Fruit fly (Drosophila melanogaster) whole organism, adult: Measurements from ENCODE around the gene parvin.

Experiments
- CG11617 ChIP-seq: fragments of 200-800 bp; sonication (Bioruptor generic); optimal IDR thresholded peaks from 2 replicates; lab custom pipeline; 2017; ENCODE audit warnings: mild to moderate bottlenecking, missing biosample characterization, missing genetic modification reagents, missing genetic modification characterization
- CG12768 ChIP-seq: fragments of 200-800 bp; sonication (Bioruptor generic); optimal IDR thresholded peaks from 2 replicates; lab custom pipeline; 2017; ENCODE audit warnings: missing biosample characterization, missing genetic modification characterization, mild to moderate bottlenecking, moderate library complexity, missing genetic modification reagents
- CG14711 ChIP-seq: fragments of 200-800 bp; sonication (Bioruptor generic); optimal IDR thresholded peaks from 2 replicates; lab custom pipeline; 2018; ENCODE audit warnings: missing biosample characterization, mild to moderate bottlenecking, missing genetic modification characterization, moderate library complexity
- CG1620 ChIP-seq: fragments of 200-800 bp; sonication (Bioruptor generic); optimal IDR thresholded peaks from 2 replicates; lab custom pipeline; 2016; ENCODE audit warnings: missing biosample characterization, missing genetic modification characterization
- CG33017 ChIP-seq: fragments of 200-800 bp; sonication (Bioruptor generic); optimal IDR thresholded peaks from 2 replicates; lab custom pipeline; 2018; ENCODE audit warnings: missing biosample characterization, mild to moderate bottlenecking, missing genetic modification characterization, moderate library complexity
- CG5204 ChIP-seq: fragments of 200-800 bp; sonication (Bioruptor generic); optimal IDR thresholded peaks from 2 replicates; lab custom pipeline; 2016; ENCODE audit warnings: missing biosample characterization, missing genetic modification characterization
- CG7045 ChIP-seq: fragments of 200-800 bp; sonication (Bioruptor generic); optimal IDR thresholded peaks from 2 replicates; lab custom pipeline; 2017; ENCODE audit warnings: missing biosample characterization, mild to moderate bottlenecking, missing genetic modification characterization
- CG7101 ChIP-seq: fragments of 200-800 bp; sonication (Bioruptor generic); optimal IDR thresholded peaks from 2 replicates; lab custom pipeline; 2018; ENCODE audit warnings: missing biosample characterization, mild to moderate bottlenecking, missing genetic modification characterization, moderate library complexity
- Clk ChIP-seq: fragments of 200-800 bp; sonication (Bioruptor generic); optimal IDR thresholded peaks from 2 replicates; lab custom pipeline; 2017; ENCODE audit warnings: missing biosample characterization, missing genetic modification characterization
- Crg-1 ChIP-seq: fragments of 200-800 bp; sonication (Bioruptor generic); optimal IDR thresholded peaks from 2 replicates; lab custom pipeline; 2016; ENCODE audit warnings: missing biosample characterization, missing genetic modification characterization
- Hr96 ChIP-seq: fragments of 200-800 bp; sonication (Bioruptor generic); optimal IDR thresholded peaks from 2 replicates; lab custom pipeline; 2016; ENCODE audit warnings: missing biosample characterization, missing genetic modification characterization
- Mnt ChIP-seq: fragments of 200-800 bp; sonication (Bioruptor generic); optimal IDR thresholded peaks from 2 replicates; lab custom pipeline; 2016; ENCODE audit warnings: missing biosample characterization, mild to moderate bottlenecking, missing genetic modification characterization
- bab1 ChIP-seq: fragments of 200-800 bp; sonication (Bioruptor generic); optimal IDR thresholded peaks from 3 replicates; lab custom pipeline; 2019; ENCODE audit warnings: missing biosample characterization, mild to moderate bottlenecking, missing genetic modification characterization, moderate library complexity
- cic ChIP-seq: fragments of 200-800 bp; sonication (Bioruptor generic); optimal IDR thresholded peaks from 2 replicates; lab custom pipeline; 2017; ENCODE audit warnings: missing biosample characterization, mild to moderate bottlenecking, missing genetic modification characterization, moderate library complexity
- cnc ChIP-seq, 2 experiments: fragments of >200 bp; optimal IDR thresholded peaks; 2 replicates each; lab custom pipeline; 2017
- kay ChIP-seq: fragments of 200-800 bp; sonication (Bioruptor generic); peaks from one replicate; lab custom pipeline; 2016; ENCODE audit warnings: missing biosample characterization, missing genetic modification characterization, borderline replicate concordance
- ovo ChIP-seq: fragments of 200-800 bp; sonication (Bioruptor generic); optimal IDR thresholded peaks from 2 replicates; lab custom pipeline; 2016; ENCODE audit warnings: missing biosample characterization, missing genetic modification characterization
- pad ChIP-seq: fragments of 200-800 bp; sonication (Bioruptor generic); optimal IDR thresholded peaks from 3 replicates; lab custom pipeline; 2017; ENCODE audit warnings: missing biosample characterization, missing genetic modification characterization, mild to moderate bottlenecking, moderate library complexity, missing genetic modification reagents
- tj ChIP-seq: fragments of 200-800 bp; sonication (Bioruptor generic); optimal IDR thresholded peaks from 3 replicates; lab custom pipeline; 2017; ENCODE audit warnings: missing biosample characterization, mild to moderate bottlenecking, missing genetic modification characterization, moderate library complexity
- toe ChIP-seq: fragments of 200-800 bp; sonication (Bioruptor generic); optimal IDR thresholded peaks from 2 replicates; lab custom pipeline; 2016; ENCODE audit warnings: missing biosample characterization, missing genetic modification characterization

Gene parvin

DNA sequence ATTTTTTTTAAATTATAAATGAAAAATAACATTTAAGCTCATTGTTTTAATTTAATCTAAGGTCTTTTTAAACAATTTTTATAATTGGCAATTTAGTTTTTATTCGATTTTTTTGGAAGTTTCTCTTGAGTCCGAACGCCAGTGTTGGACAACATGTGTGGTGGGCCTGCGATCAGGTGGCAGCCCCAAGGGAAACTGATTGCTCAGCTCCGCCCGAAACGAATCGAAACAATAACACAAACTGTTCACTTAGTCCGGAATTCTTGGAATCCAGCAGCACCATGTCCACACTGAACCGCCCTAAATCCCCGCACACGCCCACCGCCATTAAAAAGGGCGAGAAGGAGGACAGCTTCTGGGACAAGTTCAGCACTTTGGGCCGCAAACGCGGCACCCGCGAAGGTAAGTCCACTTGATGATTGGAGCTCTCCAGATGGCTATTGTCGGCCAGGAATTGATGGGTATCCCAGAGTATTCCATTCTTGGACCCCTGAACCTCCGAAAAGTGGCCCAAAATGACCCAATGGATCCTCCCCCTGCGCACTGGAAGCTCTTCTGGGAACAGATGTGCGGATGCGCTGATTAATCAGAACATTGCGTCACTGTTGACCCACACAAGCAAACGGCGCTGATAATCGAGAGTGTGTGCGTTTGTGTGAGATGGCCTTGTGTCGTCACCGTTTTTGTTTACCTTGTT lies at the start of gene parvin:
Gene parvin (plus strand): TSS at position 134 of the 697 bp plus-strand sequence.
- TF ChIP-seq pad (GFP tag; lab: Kevin White, UChicago) (no peak), Hr96 (no peak), CG14711 (tag; lab: Kevin White, UChicago) (no peak), CG5204 (GFP tag; lab: Kevin White, UChicago) (no peak), CG1620 (no peak), CG7101 (tag; lab: Kevin White, UChicago) (peak; percentile 27), tj (GFP tag; lab: Kevin White, UChicago) (peak; percentile 86), Mnt (GFP tag; lab: Kevin White, UChicago) (no peak), ovo (GFP tag; lab: Kevin White, UChicago) (no peak), toe (no peak), CG33017 (no peak)

DNA sequence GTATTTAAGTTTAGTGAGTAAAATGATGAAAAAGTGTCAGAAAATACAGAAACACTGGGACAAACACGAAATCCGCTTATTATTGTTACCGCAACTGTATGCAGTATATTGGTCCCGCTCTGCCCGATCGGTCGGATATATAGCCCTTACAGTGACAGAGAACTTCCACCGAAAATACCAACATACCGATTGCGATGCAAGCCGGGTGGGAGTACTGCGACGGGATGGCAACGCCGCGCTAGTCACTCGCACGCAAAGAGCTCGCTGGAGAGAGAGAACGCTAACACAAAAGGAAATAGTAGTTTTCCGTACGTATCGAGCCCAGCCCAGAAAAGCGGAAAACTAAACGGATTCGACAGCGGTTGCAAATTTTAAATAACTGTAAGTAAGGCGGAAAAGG lies 49.0 kb upstream of the parvin start, which contains the start of gene Cdc42:
Gene Cdc42 (plus strand): TSS at position 247 of the 400 bp plus-strand sequence.
- TF ChIP-seq CG12768 (GFP tag; lab: Kevin White, UChicago), result no peak
- no peak for TF ChIP-seq pad (GFP tag; lab: Kevin White, UChicago)
- no peak for TF ChIP-seq Clk (GFP tag; lab: Kevin White, UChicago)
- TF ChIP-seq cnc (optimal IDR thresholded peaks at IDR 0.05; lab: Kevin White, UChicago), result no peak
- TF ChIP-seq bab1 (GFP tag; lab: Kevin White, UChicago), result no peak
- no peak for TF ChIP-seq tj (GFP tag; lab: Kevin White, UChicago)
- no peak for TF ChIP-seq CG33017
- TF ChIP-seq kay (GFP tag; lab: Kevin White, UChicago), result no peak
- TF ChIP-seq Mnt (GFP tag; lab: Kevin White, UChicago), result no peak
- peak; percentile 1 for TF ChIP-seq CG14711 (tag; lab: Kevin White, UChicago)
- TF ChIP-seq CG5204 (GFP tag; lab: Kevin White, UChicago), result no peak
- TF ChIP-seq Crg-1 (GFP tag; lab: Kevin White, UChicago), result no peak
- no peak for TF ChIP-seq cic (GFP tag; lab: Kevin White, UChicago)
- peak; percentile 7 for TF ChIP-seq CG1620
- TF ChIP-seq toe, result no peak
- TF ChIP-seq ovo (GFP tag; lab: Kevin White, UChicago), result no peak
- TF ChIP-seq CG7101 (tag; lab: Kevin White, UChicago), result peak; percentile 15
- TF ChIP-seq CG11617, result no peak
- TF ChIP-seq Hr96, result no peak

DNA sequence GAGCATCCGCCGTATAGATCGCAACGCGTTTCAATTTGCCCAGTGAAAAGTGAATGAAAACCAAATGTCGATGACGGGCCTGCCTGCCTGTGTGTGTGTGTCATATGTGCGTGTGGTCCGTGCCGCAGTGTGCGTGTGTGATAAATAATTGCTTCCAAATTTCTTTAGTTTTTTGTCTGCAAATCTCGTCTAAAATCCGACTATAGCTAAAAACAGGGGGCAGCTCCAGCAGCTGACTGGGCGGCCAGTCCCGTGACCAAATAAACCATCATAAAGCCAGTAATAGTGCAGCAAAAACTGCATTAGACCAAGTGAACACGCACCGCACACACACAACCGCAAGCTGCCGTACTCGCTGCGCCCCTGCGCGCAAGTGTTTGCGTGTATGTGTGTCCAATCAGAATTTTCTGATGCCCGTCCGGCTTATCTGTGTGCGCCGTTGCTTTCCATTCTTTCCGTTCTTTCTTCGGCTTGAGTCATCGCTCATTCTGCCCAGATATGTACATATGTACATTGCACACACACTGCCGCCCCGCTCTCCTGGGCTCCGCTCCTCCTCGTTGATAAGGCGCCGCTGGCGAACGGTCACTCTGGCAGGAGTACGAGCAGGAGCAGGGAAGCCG lies 48.5 kb upstream of the parvin start:
- TF ChIP-seq CG1620 (peak; percentile 18), Hr96 (no peak), CG11617 (no peak), toe (no peak), pad (GFP tag; lab: Kevin White, UChicago) (peak; percentile 53), Crg-1 (GFP tag; lab: Kevin White, UChicago) (no peak), CG14711 (tag; lab: Kevin White, UChicago) (no peak), CG7101 (tag; lab: Kevin White, UChicago) (peak; percentile 27), tj (GFP tag; lab: Kevin White, UChicago) (no peak), CG5204 (GFP tag; lab: Kevin White, UChicago) (no peak), cnc (optimal IDR thresholded peaks at IDR 0.05; lab: Kevin White, UChicago) (no peak), kay (GFP tag; lab: Kevin White, UChicago) (no peak), Clk (GFP tag; lab: Kevin White, UChicago) (no peak), CG12768 (GFP tag; lab: Kevin White, UChicago) (no peak), CG33017 (no peak), ovo (GFP tag; lab: Kevin White, UChicago) (peak; percentile 66), bab1 (GFP tag; lab: Kevin White, UChicago) (no peak)

DNA sequence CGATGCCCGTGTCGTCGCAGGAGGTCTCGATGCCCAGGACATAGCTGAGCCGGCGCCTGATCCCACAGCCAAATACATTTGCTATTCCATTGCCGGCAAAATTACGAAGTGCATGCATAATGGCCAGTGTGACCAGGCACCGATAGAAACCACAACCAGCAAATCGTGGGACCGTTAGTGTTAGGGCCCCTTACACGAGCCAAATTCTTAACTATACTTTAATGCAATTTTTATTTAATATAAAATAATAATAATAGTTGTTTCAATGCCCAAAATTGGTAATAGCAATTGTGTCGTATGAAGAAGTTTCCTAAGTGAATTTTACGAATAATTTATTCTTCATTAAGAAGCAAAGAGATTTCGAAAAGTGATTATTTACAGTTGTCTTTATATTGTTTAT lies 44.2 kb upstream of the parvin start, which contains the start of gene Tcs4:
Gene Tcs4 (minus strand): TSS at position 145 of the 400 bp plus-strand sequence.
- TF ChIP-seq CG11617, result peak; percentile 23
- TF ChIP-seq Mnt (GFP tag; lab: Kevin White, UChicago), result peak; percentile 29
- no peak for TF ChIP-seq CG7045 (GFP tag; lab: Kevin White, UChicago)
- no peak for TF ChIP-seq CG7101 (tag; lab: Kevin White, UChicago)
- peak; percentile 71 for TF ChIP-seq bab1 (GFP tag; lab: Kevin White, UChicago)
- TF ChIP-seq CG12768 (GFP tag; lab: Kevin White, UChicago), result no peak

DNA sequence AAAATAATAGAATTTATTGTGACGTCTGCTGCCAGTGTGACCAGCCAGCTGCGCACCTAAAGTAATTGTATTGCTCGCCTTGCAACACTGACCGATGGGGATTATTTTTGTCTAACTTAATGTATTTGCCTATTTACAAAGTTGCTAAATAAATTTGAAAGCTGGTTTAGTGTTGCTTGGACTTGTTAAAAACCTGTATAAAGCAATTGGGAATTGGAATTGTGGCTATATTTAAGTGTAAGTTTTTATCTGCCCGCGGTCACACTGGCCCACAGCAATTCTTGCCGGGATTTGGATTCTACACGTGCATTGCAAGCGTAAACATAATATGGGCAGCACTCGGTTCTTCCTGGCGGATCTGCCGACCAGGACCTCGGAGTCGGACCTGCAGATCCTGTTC lies 41.8 kb upstream of the parvin start, which contains the start of the genes CG14230 and CG14232:
Gene CG14230 (plus strand): TSS at position 94 of the 400 bp plus-strand sequence.
Gene CG14232 (minus strand): TSS at position 177 of the 400 bp plus-strand sequence.
- TF ChIP-seq cic (GFP tag; lab: Kevin White, UChicago) (no peak), CG12768 (GFP tag; lab: Kevin White, UChicago) (no peak), ovo (GFP tag; lab: Kevin White, UChicago) (no peak), CG33017 (peak; percentile 10), cnc (optimal IDR thresholded peaks at IDR 0.05; lab: Kevin White, UChicago) (no peak), CG14711 (tag; lab: Kevin White, UChicago) (peak; percentile 50), Crg-1 (GFP tag; lab: Kevin White, UChicago) (peak; percentile 51), CG7101 (tag; lab: Kevin White, UChicago) (peak; percentile 55), Clk (GFP tag; lab: Kevin White, UChicago) (no peak), CG1620 (peak; percentile 55), tj (GFP tag; lab: Kevin White, UChicago) (no peak), Hr96 (no peak), Mnt (GFP tag; lab: Kevin White, UChicago) (peak; percentile 96), kay (GFP tag; lab: Kevin White, UChicago) (no peak), toe (no peak), bab1 (GFP tag; lab: Kevin White, UChicago) (peak; percentile 37), CG11617 (no peak), pad (GFP tag; lab: Kevin White, UChicago) (peak; percentile 18), CG5204 (GFP tag; lab: Kevin White, UChicago) (no peak), CG7045 (GFP tag; lab: Kevin White, UChicago) (no peak)
